Worm (Caenorhabditis elegans): ENCODE results near the gene Y81B9A.1.

The Y81B9A.1 gene

ce11 chrX:9146953-9147352, 45.3 kb upstream of the Y81B9A.1 start (continued):
- no peak for TF ChIP-seq ces-1 (GFP tag; optimal IDR thresholded peaks at IDR 0.05)
- no peak for TF ChIP-seq ceh-8 (GFP tag; optimal IDR thresholded peaks at IDR 0.05)
- no peak for TF ChIP-seq lir-3 (tag; optimal IDR thresholded peaks at IDR 0.05; ENCODE audit: poor library complexity)
- peak; percentile 6 for TF ChIP-seq C16A3.4 (tag; optimal IDR thresholded peaks at IDR 0.05)
- TF ChIP-seq grh-1 (GFP tag; IDR thresholded peaks at IDR 0.05), result peak; percentile 59
- TF ChIP-seq hlh-17 (GFP tag; optimal IDR thresholded peaks at IDR 0.05; ENCODE audit: borderline replicate concordance), result no peak
- no peak for TF ChIP-seq nhr-76 (tag; optimal IDR thresholded peaks at IDR 0.05)
- no peak for TF ChIP-seq ceh-88 (GFP tag; IDR thresholded peaks at IDR 0.05)
- TF ChIP-seq sox-4 (tag; optimal IDR thresholded peaks at IDR 0.05), result no peak
- TF ChIP-seq blmp-1 (tag; optimal IDR thresholded peaks at IDR 0.05), result peak; percentile 80
- no peak for TF ChIP-seq pag-3 (tag; optimal IDR thresholded peaks at IDR 0.05; ENCODE audit: borderline replicate concordance, insufficient read depth)
- no peak for TF ChIP-seq ceh-82 (tag; optimal IDR thresholded peaks at IDR 0.05)
- TF ChIP-seq efl-1 (optimal IDR thresholded peaks at IDR 0.05), result no peak
- TF ChIP-seq efl-1 (GFP tag; optimal IDR thresholded peaks at IDR 0.05 in 1 of 2), result no peak
- TF ChIP-seq ztf-4 (tag; optimal IDR thresholded peaks at IDR 0.05), result no peak
- no peak for TF ChIP-seq zag-1 (tag; optimal IDR thresholded peaks at IDR 0.05)
- TF ChIP-seq efl-3 (GFP tag; optimal IDR thresholded peaks at IDR 0.05), result no peak
- no peak for TF ChIP-seq unc-86 (tag; optimal IDR thresholded peaks at IDR 0.05)
- no peak for TF ChIP-seq fos-1 (tag; optimal IDR thresholded peaks at IDR 0.05)
- TF ChIP-seq lin-39 (tag; optimal IDR thresholded peaks at IDR 0.05), result no peak

- TF ChIP-seq ztf-4 (tag; optimal IDR thresholded peaks at IDR 0.05), result no peak
- TF ChIP-seq nhr-77 (tag; optimal IDR thresholded peaks at IDR 0.05), result peak; percentile 26
- peak; percentile 12 to 43 (median 42) for TF ChIP-seq dpl-1 (GFP tag; optimal IDR thresholded peaks at IDR 0.05)
- TF ChIP-seq nhr-90 (tag; optimal IDR thresholded peaks at IDR 0.05; ENCODE audit: poor library complexity), result peak; percentile 2
- TF ChIP-seq aha-1 (tag; optimal IDR thresholded peaks at IDR 0.05), result no peak
- no peak for TF ChIP-seq lin-39 (tag; optimal IDR thresholded peaks at IDR 0.05)
- peak; percentile 48 for TF ChIP-seq unc-86 (tag; optimal IDR thresholded peaks at IDR 0.05)
- no peak for TF ChIP-seq F16B12.6 (tag; optimal IDR thresholded peaks at IDR 0.05)
- peak; percentile 80 for TF ChIP-seq C16A3.4 (tag; optimal IDR thresholded peaks at IDR 0.05)
- no peak for TF ChIP-seq elt-2 (tag; optimal IDR thresholded peaks at IDR 0.05)
- TF ChIP-seq snpc-4 (tag; optimal IDR thresholded peaks at IDR 0.05), result no peak
- no peak for TF ChIP-seq sox-4 (tag; optimal IDR thresholded peaks at IDR 0.05)
- TF ChIP-seq blmp-1 (tag; optimal IDR thresholded peaks at IDR 0.05), result peak; percentile 96
- peak; percentile 13 to 73 for TF ChIP-seq lsy-2 (tag; optimal IDR thresholded peaks at IDR 0.05)
- peak; percentile 87 for TF ChIP-seq lin-14 (GFP tag; optimal IDR thresholded peaks at IDR 0.05)
- TF ChIP-seq nhr-85 (tag), result peak; percentile 59
- TF ChIP-seq unc-130 (tag; optimal IDR thresholded peaks at IDR 0.05), result peak; percentile 22
- peak; percentile 44 to 74 for TF ChIP-seq lin-35 (GFP tag; optimal IDR thresholded peaks at IDR 0.05)
- TF ChIP-seq nhr-19 (GFP tag; conservative IDR thresholded peaks at IDR 0.05), result no peak; the same call in 1 of the 2 replicates
- no peak for TF ChIP-seq aly-2 (tag; optimal IDR thresholded peaks at IDR 0.05)
- TF ChIP-seq nhr-47 (tag; optimal IDR thresholded peaks at IDR 0.05), result peak; percentile 53
- TF ChIP-seq rnt-1 (tag; optimal IDR thresholded peaks at IDR 0.05), result no peak
- no peak for TF ChIP-seq fkh-10 (GFP tag; optimal IDR thresholded peaks at IDR 0.05)
- TF ChIP-seq hpl-2 (GFP tag; optimal IDR thresholded peaks at IDR 0.05), result no peak
- TF ChIP-seq lin-13 (GFP tag; optimal IDR thresholded peaks at IDR 0.05), result peak; percentile 35
- TF ChIP-seq vab-15 (tag; optimal IDR thresholded peaks at IDR 0.05), result no peak
- peak; percentile 30 for TF ChIP-seq lin-15B (tag; optimal IDR thresholded peaks at IDR 0.05)
- TF ChIP-seq nhr-20 (tag; optimal IDR thresholded peaks at IDR 0.05), result peak; percentile 64
- TF ChIP-seq elt-3 (tag; optimal IDR thresholded peaks at IDR 0.05), result peak in 1 of 6 experiments; percentile 52
- TF ChIP-seq dsc-1 (tag; optimal IDR thresholded peaks at IDR 0.05), result peak; percentile 20
- no peak for TF ChIP-seq jun-1 (tag; optimal IDR thresholded peaks at IDR 0.05)
- TF ChIP-seq zag-1 (tag; optimal IDR thresholded peaks at IDR 0.05), result no peak
- TF ChIP-seq egl-13 (tag; optimal IDR thresholded peaks at IDR 0.05), result peak; percentile 1
- TF ChIP-seq efl-1 (optimal IDR thresholded peaks at IDR 0.05), result peak; percentile 30 to 61
- TF ChIP-seq efl-1 (GFP tag; optimal IDR thresholded peaks at IDR 0.05 in 1 of 2), result peak in 1 of 2 experiments; percentile 14
- TF ChIP-seq ceh-82 (tag; optimal IDR thresholded peaks at IDR 0.05), result peak in 1 of 3 experiments; percentile 57
- TF ChIP-seq fkh-4 (tag; optimal IDR thresholded peaks at IDR 0.05; ENCODE audit: borderline replicate concordance), result no peak
- TF ChIP-seq swsn-7 (tag; optimal IDR thresholded peaks at IDR 0.05), result peak; percentile 51
- peak; percentile 22 for TF ChIP-seq fos-1 (tag; optimal IDR thresholded peaks at IDR 0.05)
- no peak for TF ChIP-seq mef-2 (tag; optimal IDR thresholded peaks at IDR 0.05)
Observed at ce11 chrX:9150269-9150744, 41.9 kb upstream of the Y81B9A.1 start, which contains the start of gene tmbi-4. Gene tmbi-4, plus strand, starts transcription at chrX:9150694.

All from whole organism, L1 larva.